Worm (Caenorhabditis elegans): ENCODE measurements around the gene srg-66.

Gene srg-66

DNA sequence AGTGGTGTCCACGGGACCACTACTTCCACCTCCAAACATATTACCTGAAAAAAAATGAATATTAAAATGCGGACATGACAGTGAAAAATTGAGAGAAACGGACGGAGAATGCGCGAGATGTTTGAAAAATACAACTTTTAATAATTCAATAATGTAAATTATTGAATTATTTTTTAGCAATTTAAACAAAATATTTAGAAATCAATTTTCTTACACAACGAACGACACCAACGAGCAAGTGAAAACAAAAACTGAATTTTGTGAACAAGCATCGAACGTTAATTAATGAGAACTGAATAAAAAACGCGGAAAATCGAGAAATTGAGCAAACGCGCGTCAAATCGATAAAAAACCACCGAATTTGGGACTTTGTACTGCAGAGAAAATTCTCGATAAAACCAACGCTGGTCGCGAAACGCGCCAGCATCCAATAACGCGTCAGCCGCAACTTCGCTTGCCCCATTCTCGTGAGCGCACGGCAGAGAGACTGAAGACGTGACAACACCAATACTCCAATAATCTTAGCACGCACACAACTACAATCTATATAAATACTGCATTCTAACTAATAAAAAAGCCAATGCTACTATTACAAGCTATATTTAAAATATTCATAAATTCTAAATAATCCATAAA, 22.7 kb upstream of the srg-66 start, which contains the start of the genes dnj-19 and nhr-47 (continued):
- TF ChIP-seq ekl-4 (GFP tag; IDR thresholded peaks at IDR 0.05): peak; percentile 96
- TF ChIP-seq nfya-1 (tag; optimal IDR thresholded peaks at IDR 0.05; ENCODE audit: borderline replicate concordance, insufficient read depth): no peak
- peak; percentile 50 for TF ChIP-seq gei-17 (GFP tag; optimal IDR thresholded peaks at IDR 0.05)
- peak; percentile 73 for TF ChIP-seq tbp1 (GFP tag; optimal IDR thresholded peaks at IDR 0.05)
- peak; percentile 95 for TF ChIP-seq lin-40 (tag; optimal IDR thresholded peaks at IDR 0.05)
- peak; percentile 1 for TF ChIP-seq rpc-1 (optimal IDR thresholded peaks at IDR 0.05)
- TF ChIP-seq rpc-1 (tag; optimal IDR thresholded peaks at IDR 0.05): no peak
- peak; percentile 90 for TF ChIP-seq K11D2.4 (GFP tag; IDR thresholded peaks at IDR 0.05)
- TF ChIP-seq egrh-3 (GFP tag; IDR thresholded peaks at IDR 0.05): no peak
- peak; percentile 96 for TF ChIP-seq pbrm-1 (GFP tag; IDR thresholded peaks at IDR 0.05)
- TF ChIP-seq efl-1 (GFP tag; optimal IDR thresholded peaks at IDR 0.05): peak; percentile 41
- TF ChIP-seq repo-1 (tag; optimal IDR thresholded peaks at IDR 0.05): peak; percentile 91
- TF ChIP-seq ztf-18 (tag; optimal IDR thresholded peaks at IDR 0.05): peak; percentile 99
- TF ChIP-seq ceh-91 (GFP tag; IDR thresholded peaks at IDR 0.05): peak; percentile 72
- TF ChIP-seq F33H1.4 (GFP tag; IDR thresholded peaks at IDR 0.05): peak; percentile 79
- TF ChIP-seq hlh-12 (tag; optimal IDR thresholded peaks at IDR 0.05): no peak
- peak; percentile 63 for TF ChIP-seq dpl-1 (GFP tag; optimal IDR thresholded peaks at IDR 0.05)
- TF ChIP-seq ztf-3 (GFP tag; optimal IDR thresholded peaks at IDR 0.05): no peak
- TF ChIP-seq zim-3 (tag; optimal IDR thresholded peaks at IDR 0.05): peak; percentile 42
- TF ChIP-seq lin-26 (GFP tag; IDR thresholded peaks at IDR 0.05): peak; percentile 49; the same call in 1 of the 2 replicates
- TF ChIP-seq ceh-58 (GFP tag; IDR thresholded peaks at IDR 0.05): no peak
- TF ChIP-seq die-1 (tag; optimal IDR thresholded peaks at IDR 0.05): no peak
- TF ChIP-seq attf-5 (GFP tag; optimal IDR thresholded peaks at IDR 0.05): peak; percentile 89
- no peak for TF ChIP-seq dpff-1 (tag; optimal IDR thresholded peaks at IDR 0.05)
- TF ChIP-seq Y56A3A.18 (GFP tag; IDR thresholded peaks at IDR 0.05): peak; percentile 96
- TF ChIP-seq ets-4 (GFP tag; optimal IDR thresholded peaks at IDR 0.05): no peak
- TF ChIP-seq hmg-20 (GFP tag; IDR thresholded peaks at IDR 0.05): peak; percentile 88
- peak; percentile 75 for TF ChIP-seq ZK185.1 (tag; optimal IDR thresholded peaks at IDR 0.05; ENCODE audit: poor library complexity, severe bottlenecking)
- TF ChIP-seq attf-6 (GFP tag; IDR thresholded peaks at IDR 0.05): peak; percentile 71
- no peak for TF ChIP-seq F10E7.11 (tag; optimal IDR thresholded peaks at IDR 0.05)
- peak; percentile 85 for TF ChIP-seq athp-1 (tag; optimal IDR thresholded peaks at IDR 0.05)
- TF ChIP-seq mel-28 (tag; optimal IDR thresholded peaks at IDR 0.05; ENCODE audit: borderline replicate concordance): no peak
- peak; percentile 94 for TF ChIP-seq mcd-1 (GFP tag; IDR thresholded peaks at IDR 0.05)
- 0 out of 2 replicates have a peak, but pooled peaks have one; percentile 67 for TF ChIP-seq F39B2.1 (GFP tag; IDR thresholded peaks at IDR 0.05)
- TF ChIP-seq nhr-90 (tag; optimal IDR thresholded peaks at IDR 0.05): no peak
- TF ChIP-seq madf-10 (tag; optimal IDR thresholded peaks at IDR 0.05): peak; percentile 75
- no peak for TF ChIP-seq nhr-120 (GFP tag; IDR thresholded peaks at IDR 0.05)
- TF ChIP-seq let-607 (tag; optimal IDR thresholded peaks at IDR 0.05): peak; percentile 23 to 86
- TF ChIP-seq egl-18 (GFP tag; IDR thresholded peaks at IDR 0.05): 0 out of 2 replicates have a peak, but pooled peaks have one; percentile 39
- peak; percentile 83 for TF ChIP-seq chd-7 (tag; optimal IDR thresholded peaks at IDR 0.05)
- no peak for TF ChIP-seq Y79H2A.3 (GFP tag; conservative IDR thresholded peaks at IDR 0.05)
- TF ChIP-seq pha-4 (tag; optimal IDR thresholded peaks at IDR 0.05): no peak
- TF ChIP-seq hmg-1.2 (GFP tag; IDR thresholded peaks at IDR 0.05): peak; percentile 74
- TF ChIP-seq rcor-1 (GFP tag; IDR thresholded peaks at IDR 0.05): peak; percentile 91
- no peak for TF ChIP-seq ama-1 (optimal IDR thresholded peaks at IDR 0.05)
- TF ChIP-seq ama-1 (GFP tag; optimal IDR thresholded peaks at IDR 0.05): no peak
- peak; percentile 84 for TF ChIP-seq D2030.7 (GFP tag; IDR thresholded peaks at IDR 0.05)
- no peak for TF ChIP-seq sea-2 (GFP tag; IDR thresholded peaks at IDR 0.05)
- peak; percentile 78 for TF ChIP-seq lsl-1 (GFP tag; optimal IDR thresholded peaks at IDR 0.05)

All from whole organism, young adult.